Worm (Caenorhabditis elegans) whole organism, mixed stage, embryonic: Measurements from ENCODE around the gene hsp-17.

Source experiments
- M03D4.4 ChIP-seq: sonication (generic microtip); optimal IDR thresholded peaks from 2 replicates; lab custom pipeline; 2017; ENCODE audit warnings: mild to moderate bottlenecking, missing genetic modification characterization, missing compliant biosample characterization
- bed-3 ChIP-seq: fragments of 200-800 bp; sonication (Bioruptor generic); optimal IDR thresholded peaks from 3 replicates; lab custom pipeline; 2018; ENCODE audit warnings: mild to moderate bottlenecking, missing genetic modification characterization, moderate library complexity, missing compliant biosample characterization
- blmp-1 ChIP-seq: fragments of 150-350 bp; optimal IDR thresholded peaks from 2 replicates; lab custom pipeline; 2014; ENCODE audit warnings: missing biosample characterization, missing genetic modification characterization
- ceh-39 ChIP-seq: fragments of 150-350 bp; optimal IDR thresholded peaks from 2 replicates; lab custom pipeline; 2014; ENCODE audit warnings: missing biosample characterization, missing genetic modification characterization
- ceh-43 ChIP-seq: fragments of 200-800 bp; sonication (Bioruptor generic); optimal IDR thresholded peaks from 2 replicates; lab custom pipeline; 2018; ENCODE audit warnings: mild to moderate bottlenecking, missing genetic modification characterization, moderate library complexity, missing compliant biosample characterization
- ceh-83 ChIP-seq: fragments of 200-800 bp; sonication (Bioruptor generic); optimal IDR thresholded peaks from 2 replicates; lab custom pipeline; 2018; ENCODE audit warnings: mild to moderate bottlenecking, missing genetic modification characterization, missing compliant biosample characterization
- ces-1 ChIP-seq: fragments of 150-350 bp; optimal IDR thresholded peaks from 2 replicates; lab custom pipeline; 2014; ENCODE audit warnings: missing biosample characterization, missing genetic modification reagents, missing genetic modification characterization
- cnd-1 ChIP-seq: fragments of 200-800 bp; sonication (Bioruptor generic); optimal IDR thresholded peaks from 2 replicates; lab custom pipeline; 2018; ENCODE audit warnings: mild to moderate bottlenecking, missing genetic modification characterization, missing compliant biosample characterization
- drap-1 ChIP-seq: fragments of 200-800 bp; sonication (Bioruptor generic); optimal IDR thresholded peaks from 3 replicates; lab custom pipeline; 2018; ENCODE audit warnings: mild to moderate bottlenecking, missing genetic modification characterization, missing compliant biosample characterization
- elt-1 ChIP-seq: sonication (generic microtip); optimal IDR thresholded peaks from 2 replicates; lab custom pipeline; 2017; ENCODE audit warnings: missing genetic modification characterization, mild to moderate bottlenecking, missing compliant biosample characterization, antibody characterized with exemption, moderate library complexity, borderline replicate concordance; ENCODE audit not compliant: insufficient read depth
- elt-3 ChIP-seq: fragments of 150-350 bp; optimal IDR thresholded peaks from 2 replicates; lab custom pipeline; 2014; ENCODE audit warnings: missing biosample characterization, missing genetic modification characterization
- flh-1 ChIP-seq: fragments of 200-800 bp; sonication (Bioruptor generic); optimal IDR thresholded peaks from 2 replicates; lab custom pipeline; 2018; ENCODE audit warnings: mild to moderate bottlenecking, missing genetic modification characterization, moderate library complexity, missing compliant biosample characterization
- ham-2 ChIP-seq: fragments of 200-800 bp; sonication (Bioruptor generic); optimal IDR thresholded peaks from 2 replicates; lab custom pipeline; 2018; ENCODE audit warnings: mild to moderate bottlenecking, missing genetic modification characterization, missing compliant biosample characterization
- hlh-1 ChIP-seq: fragments of 150-350 bp; optimal IDR thresholded peaks from 2 replicates; lab custom pipeline; 2014; ENCODE audit warnings: missing biosample characterization, missing genetic modification reagents, missing genetic modification characterization
- lin-13 ChIP-seq: fragments of 150-350 bp; optimal IDR thresholded peaks from 2 replicates; lab custom pipeline; 2014; ENCODE audit warnings: missing biosample characterization, missing genetic modification characterization
- lsy-2 ChIP-seq: fragments of 150-350 bp; optimal IDR thresholded peaks from 2 replicates; lab custom pipeline; 2014; ENCODE audit warnings: missing biosample characterization, missing genetic modification characterization
- mab-5 ChIP-seq: fragments of 150-350 bp; optimal IDR thresholded peaks from 2 replicates; lab custom pipeline; 2014; ENCODE audit warnings: missing biosample characterization, missing genetic modification characterization
- mep-1 ChIP-seq: fragments of 150-350 bp; optimal IDR thresholded peaks from 2 replicates; lab custom pipeline; 2017; ENCODE audit warnings: missing biosample characterization, missing genetic modification reagents, missing genetic modification characterization, inconsistent platforms
- mls-2 ChIP-seq: sonication (generic microtip); optimal IDR thresholded peaks from 2 replicates; lab custom pipeline; 2016; ENCODE audit warnings: mild to moderate bottlenecking, missing genetic modification characterization, moderate library complexity, missing compliant biosample characterization
- nhr-12 ChIP-seq: fragments of 150-350 bp; optimal IDR thresholded peaks from 2 replicates; lab custom pipeline; 2014; ENCODE audit warnings: missing biosample characterization, missing genetic modification characterization
- nhr-2 ChIP-seq: fragments of 150-350 bp; optimal IDR thresholded peaks from 2 replicates; lab custom pipeline; 2014; ENCODE audit warnings: missing biosample characterization, missing genetic modification characterization
- nhr-237 ChIP-seq: fragments of 150-350 bp; optimal IDR thresholded peaks from 2 replicates; lab custom pipeline; 2014; ENCODE audit warnings: missing biosample characterization, missing genetic modification characterization
- nhr-28 ChIP-seq: fragments of 150-350 bp; optimal IDR thresholded peaks from 2 replicates; lab custom pipeline; 2014; ENCODE audit warnings: missing biosample characterization, missing genetic modification characterization
- nhr-76 ChIP-seq: sonication (generic microtip); optimal IDR thresholded peaks from 2 replicates; lab custom pipeline; 2017; ENCODE audit warnings: missing biosample characterization, missing genetic modification characterization
- pha-4 ChIP-seq: fragments of 150-350 bp; optimal IDR thresholded peaks from 2 replicates; lab custom pipeline; 2018; ENCODE audit warnings: missing biosample characterization, missing genetic modification reagents, missing genetic modification characterization
- sem-2 ChIP-seq: fragments of 200-800 bp; sonication (Bioruptor generic); optimal IDR thresholded peaks from 2 replicates; lab custom pipeline; 2018; ENCODE audit warnings: mild to moderate bottlenecking, missing genetic modification characterization, missing compliant biosample characterization
- snpc-4 ChIP-seq: fragments of 150-350 bp; optimal IDR thresholded peaks from 2 replicates; lab custom pipeline; 2014; ENCODE audit warnings: missing biosample characterization, missing genetic modification characterization
- sptf-1 ChIP-seq: sonication (generic microtip); optimal IDR thresholded peaks from 2 replicates; lab custom pipeline; 2017; ENCODE audit warnings: mild to moderate bottlenecking, missing genetic modification characterization, moderate library complexity, missing compliant biosample characterization
- tbx-8 ChIP-seq: fragments of 200-800 bp; sonication (Bioruptor generic); optimal IDR thresholded peaks from 2 replicates; lab custom pipeline; 2018; ENCODE audit warnings: mild to moderate bottlenecking, missing genetic modification characterization, moderate library complexity, missing compliant biosample characterization
- unc-39 ChIP-seq: fragments of 150-350 bp; optimal IDR thresholded peaks from 2 replicates; lab custom pipeline; 2014; ENCODE audit warnings: missing biosample characterization, missing genetic modification characterization
- unc-62 ChIP-seq: fragments of 150-350 bp; optimal IDR thresholded peaks from 2 replicates; lab custom pipeline; 2014; ENCODE audit warnings: missing biosample characterization, missing genetic modification reagents, missing genetic modification characterization
- ztf-11 ChIP-seq: fragments of 150-350 bp; optimal IDR thresholded peaks from 2 replicates; lab custom pipeline; 2014; ENCODE audit warnings: missing biosample characterization, missing genetic modification characterization

Gene hsp-17

ce11 chrV:8370705-8371104, 15.0 kb downstream of the hsp-17 start, which contains the start of gene gpa-2:
gpa-2 (plus strand) TSS chrV:8371005.
- TF ChIP-seq nhr-2 (no peak), mab-5 (tag; lab: Kevin White, UChicago) (no peak), pha-4 (tag; lab: Kevin White, UChicago) (no peak), lin-13 (no peak), lsy-2 (tag; lab: Kevin White, UChicago) (no peak), nhr-237 (tag; lab: Kevin White, UChicago) (no peak), drap-1 (GFP tag; lab: Kevin White, UChicago) (no peak), elt-3 (tag; lab: Kevin White, UChicago) (no peak), mls-2 (tag; lab: Kevin White, UChicago) (no peak), snpc-4 (tag; lab: Kevin White, UChicago) (no peak), elt-1 (no peak), M03D4.4 (tag; lab: Kevin White, UChicago) (no peak), ceh-39 (no peak), cnd-1 (no peak)

- no peak for TF ChIP-seq mab-5 (tag; lab: Kevin White, UChicago)
Observed at ce11 chrV:8359792-8360191, 25.9 kb downstream of the hsp-17 start, which contains the start of gene F38E1.6. F38E1.6 (plus strand) TSS chrV:8360092.

ce11 chrV:8359113-8359564, 26.6 kb downstream of the hsp-17 start, which contains the start of gene mpdu-1:
mpdu-1 (minus strand) TSS chrV:8359163.
- TF ChIP-seq ces-1 (GFP tag; lab: Kevin White, UChicago) (peak; percentile 49), pha-4 (tag; lab: Kevin White, UChicago) (peak; percentile 4), lsy-2 (tag; lab: Kevin White, UChicago) (peak; percentile 23), elt-1 (no peak), flh-1 (GFP tag; lab: Kevin White, UChicago) (no peak), mep-1 (peak; percentile 45)

- TF ChIP-seq nhr-76 (tag; lab: Kevin White, UChicago) (no peak), lin-13 (no peak), elt-1 (no peak), ham-2 (GFP tag; lab: Kevin White, UChicago) (no peak), flh-1 (GFP tag; lab: Kevin White, UChicago) (no peak), sptf-1 (tag; lab: Kevin White, UChicago) (no peak), pha-4 (tag; lab: Kevin White, UChicago) (no peak), tbx-8 (GFP tag; lab: Kevin White, UChicago) (no peak), unc-39 (tag; lab: Kevin White, UChicago) (no peak), ceh-39 (no peak), nhr-28 (no peak), snpc-4 (tag; lab: Kevin White, UChicago) (no peak), nhr-237 (tag; lab: Kevin White, UChicago) (no peak), ztf-11 (tag; lab: Kevin White, UChicago) (no peak), nhr-2 (no peak), ceh-43 (GFP tag; lab: Kevin White, UChicago) (no peak)
Observed at ce11 chrV:8358702-8359101, 27.0 kb downstream of the hsp-17 start.

- TF ChIP-seq sptf-1 (tag; lab: Kevin White, UChicago) (no peak), ceh-83 (GFP tag; lab: Kevin White, UChicago) (no peak), cnd-1 (no peak), mep-1 (no peak), nhr-12 (tag; lab: Kevin White, UChicago) (no peak), drap-1 (GFP tag; lab: Kevin White, UChicago) (no peak), bed-3 (GFP tag; lab: Kevin White, UChicago) (no peak)
Observed at ce11 chrV:8357756-8358155, 28.0 kb downstream of the hsp-17 start.

- TF ChIP-seq mls-2 (tag; lab: Kevin White, UChicago) = no peak
- TF ChIP-seq pha-4 (tag; lab: Kevin White, UChicago) = no peak
- TF ChIP-seq mep-1 = no peak
- no peak for TF ChIP-seq tbx-8 (GFP tag; lab: Kevin White, UChicago)
- no peak for TF ChIP-seq sem-2 (GFP tag; lab: Kevin White, UChicago)
- TF ChIP-seq ces-1 (GFP tag; lab: Kevin White, UChicago) = no peak
- no peak for TF ChIP-seq blmp-1
- no peak for TF ChIP-seq snpc-4 (tag; lab: Kevin White, UChicago)
- TF ChIP-seq nhr-76 (tag; lab: Kevin White, UChicago) = no peak
- TF ChIP-seq ham-2 (GFP tag; lab: Kevin White, UChicago) = no peak
- TF ChIP-seq ceh-43 (GFP tag; lab: Kevin White, UChicago) = no peak
- TF ChIP-seq unc-62 (GFP tag; lab: Kevin White, UChicago) = no peak
- no peak for TF ChIP-seq unc-39 (tag; lab: Kevin White, UChicago)
- TF ChIP-seq hlh-1 (tag; lab: Kevin White, UChicago) = no peak
- no peak for TF ChIP-seq bed-3 (GFP tag; lab: Kevin White, UChicago)
- TF ChIP-seq ztf-11 (tag; lab: Kevin White, UChicago) = no peak
- no peak for TF ChIP-seq lsy-2 (tag; lab: Kevin White, UChicago)
- TF ChIP-seq mab-5 (tag; lab: Kevin White, UChicago) = no peak
Observed at ce11 chrV:8355435-8356212, 30.1 kb downstream of the hsp-17 start, which contains the start of gene mom-2. mom-2 (plus strand) TSS chrV:8355988.
